Fruit fly (Drosophila melanogaster) whole organism: ENCODE results near the gene LManII.

Experiments used
- CG8478 ChIP-seq: fragments of >200 bp; optimal IDR thresholded peaks from 2 replicates; lab custom pipeline; 2018; ENCODE audit warnings: inconsistent platforms
- Dll ChIP-seq: fragments of >200 bp; optimal IDR thresholded peaks from 2 replicates; lab custom pipeline; 2017
- EcR ChIP-seq, 2 experiments: fragments of >200 bp; optimal IDR thresholded peaks; 2 replicates each; lab custom pipeline; 2017; ENCODE audit warnings: missing biosample characterization in 2 of 2, missing genetic modification characterization in 2 of 2, missing genetic modification reagents in 2 of 2
- pan ChIP-seq: fragments of >200 bp; optimal IDR thresholded peaks from 2 replicates; lab custom pipeline; 2017
- psq ChIP-seq: fragments of >200 bp; optimal IDR thresholded peaks from 2 replicates; lab custom pipeline; 2017
- usp ChIP-seq: fragments of >200 bp; optimal IDR thresholded peaks from 2 replicates; lab custom pipeline; 2017; ENCODE audit warnings: missing biosample characterization, missing genetic modification characterization, mixed read lengths

Gene LManII

dm6 chr2L:10457191-10457899, at the start of gene LManII, which contains the start of gene LManI:
LManII (plus strand) TSS chr2L:10457658.
LManI (minus strand) TSS chr2L:10457241.
- TF ChIP-seq EcR (GFP tag; optimal IDR thresholded peaks at IDR 0.05; lab: Kevin White, UChicago) (no peak), CG8478 (lab: Kevin White, UChicago) (no peak), pan (lab: Kevin White, UChicago) (no peak), Dll (no peak), usp (GFP tag; lab: Kevin White, UChicago) (no peak)

dm6 chr2L:10408122-10408576, 49.3 kb upstream of the LManII start, which contains the start of the genes Ip259 and RpS27A:
Ip259 (plus strand) TSS chr2L:10408352.
RpS27A (plus strand) TSS chr2L:10408352.
- TF ChIP-seq usp (GFP tag; lab: Kevin White, UChicago) (no peak), CG8478 (lab: Kevin White, UChicago) (no peak), psq (no peak), pan (lab: Kevin White, UChicago) (no peak), Dll (no peak), EcR (GFP tag; optimal IDR thresholded peaks at IDR 0.05; lab: Kevin White, UChicago) (no peak)

- TF ChIP-seq CG8478 (lab: Kevin White, UChicago), result no peak
- TF ChIP-seq pan (lab: Kevin White, UChicago), result no peak
- TF ChIP-seq EcR (GFP tag; optimal IDR thresholded peaks at IDR 0.05; lab: Kevin White, UChicago), result no peak
- no peak for TF ChIP-seq Dll
Measured at dm6 chr2L:10413251-10414127, 44.0 kb upstream of the LManII start, which contains the start of the genes CG5355 and Klp31E. CG5355 (minus strand) TSS chr2L:10413463. Klp31E (plus strand) TSS chr2L:10414017.

- TF ChIP-seq usp (GFP tag; lab: Kevin White, UChicago), result no peak
- TF ChIP-seq EcR (GFP tag; optimal IDR thresholded peaks at IDR 0.05; lab: Kevin White, UChicago), result no peak
- TF ChIP-seq psq, result no peak
- no peak for TF ChIP-seq pan (lab: Kevin White, UChicago)
- TF ChIP-seq CG8478 (lab: Kevin White, UChicago), result no peak
- TF ChIP-seq Dll, result no peak
Measured at dm6 chr2L:10418981-10419380, 38.5 kb upstream of the LManII start, which contains the start of gene RfC3. RfC3 (plus strand) TSS chr2L:10419190.

dm6 chr2L:10422643-10423606, 34.5 kb upstream of the LManII start, which contains the start of the genes pie and Wdfy2:
pie (minus strand) TSS chr2L:10422780.
Wdfy2 (plus strand) TSS chr2L:10423291.
- no peak for TF ChIP-seq CG8478 (lab: Kevin White, UChicago)
- no peak for TF ChIP-seq pan (lab: Kevin White, UChicago)
- TF ChIP-seq psq, result no peak
- no peak for TF ChIP-seq Dll
- no peak for TF ChIP-seq usp (GFP tag; lab: Kevin White, UChicago)
- no peak for TF ChIP-seq EcR (GFP tag; optimal IDR thresholded peaks at IDR 0.05; lab: Kevin White, UChicago)

- TF ChIP-seq usp (GFP tag; lab: Kevin White, UChicago) (no peak), EcR (GFP tag; optimal IDR thresholded peaks at IDR 0.05; lab: Kevin White, UChicago) (no peak)
Measured at dm6 chr2L:10425599-10425998, 31.9 kb upstream of the LManII start.

dm6 chr2L:10426534-10427048, 30.9 kb upstream of the LManII start, which contains the start of the genes SmB and KdelR:
SmB (minus strand) TSS chr2L:10426627.
KdelR (plus strand) TSS chr2L:10426887.
- no peak for TF ChIP-seq CG8478 (lab: Kevin White, UChicago)
- TF ChIP-seq Dll, result no peak
- no peak for TF ChIP-seq psq
- no peak for TF ChIP-seq usp (GFP tag; lab: Kevin White, UChicago)
- no peak for TF ChIP-seq EcR (GFP tag; optimal IDR thresholded peaks at IDR 0.05; lab: Kevin White, UChicago)
- no peak for TF ChIP-seq pan (lab: Kevin White, UChicago)

dm6 chr2L:10428528-10428927, 28.9 kb upstream of the LManII start, which contains the start of gene CG5188:
CG5188 (plus strand) TSS chr2L:10428829.
- TF ChIP-seq pan (lab: Kevin White, UChicago) (no peak), EcR (GFP tag; optimal IDR thresholded peaks at IDR 0.05; lab: Kevin White, UChicago) (no peak), usp (GFP tag; lab: Kevin White, UChicago) (no peak), Dll (no peak), CG8478 (lab: Kevin White, UChicago) (no peak), psq (no peak)

- TF ChIP-seq usp (GFP tag; lab: Kevin White, UChicago), result no peak
- no peak for TF ChIP-seq EcR (GFP tag; optimal IDR thresholded peaks at IDR 0.05; lab: Kevin White, UChicago)
- TF ChIP-seq psq, result no peak
- TF ChIP-seq CG8478 (lab: Kevin White, UChicago), result no peak
- TF ChIP-seq pan (lab: Kevin White, UChicago), result no peak
- no peak for TF ChIP-seq Dll
Measured at dm6 chr2L:10430802-10431476, 26.5 kb upstream of the LManII start, which contains the start of the genes Bug22 and TfIIB. Bug22 (minus strand) TSS chr2L:10430918. TfIIB (plus strand) TSS chr2L:10431338.
